Fruit fly (Drosophila melanogaster) whole organism, embryonic: ENCODE data around the gene CG31798.

Experiments
- CG12769 ChIP-seq: fragments of 200-800 bp; sonication (Bioruptor generic); optimal IDR thresholded peaks from 2 replicates; lab custom pipeline; 2019; ENCODE audit warnings: missing biosample characterization, mild to moderate bottlenecking, missing genetic modification characterization, moderate library complexity
- CG14667 ChIP-seq: fragments of 200-800 bp; sonication (Bioruptor generic); IDR thresholded peaks from 2 replicates; pipeline ENCODE4 v1.3.6; 2022; ENCODE audit warnings: missing biosample characterization, missing genetic modification characterization
- CG14860 ChIP-seq: fragments of 200-800 bp; sonication (Bioruptor generic); IDR thresholded peaks from 3 replicates; pipeline ENCODE4 v1.3.6; 2022; ENCODE audit warnings: missing biosample characterization, missing genetic modification characterization; ENCODE audit not compliant: partially characterized antibody
- CG17912 ChIP-seq: fragments of 200-800 bp; sonication (Bioruptor generic); optimal IDR thresholded peaks from 2 replicates; lab custom pipeline; 2018; ENCODE audit warnings: missing biosample characterization, mild to moderate bottlenecking, missing genetic modification characterization
- CG18619 ChIP-seq: fragments of 200-800 bp; sonication (Bioruptor generic); optimal IDR thresholded peaks from 3 replicates; lab custom pipeline; 2017; ENCODE audit warnings: missing biosample characterization, mild to moderate bottlenecking, missing genetic modification characterization
- CG2678 ChIP-seq: fragments of 200-800 bp; sonication (Bioruptor generic); optimal IDR thresholded peaks from 3 replicates; lab custom pipeline; 2019; ENCODE audit warnings: missing biosample characterization, mild to moderate bottlenecking, missing genetic modification characterization, moderate library complexity
- CG34224 ChIP-seq: fragments of 200-800 bp; sonication (Bioruptor generic); IDR thresholded peaks from 3 replicates; pipeline ENCODE4 v1.3.6; 2022; ENCODE audit warnings: missing biosample characterization, missing genetic modification characterization; ENCODE audit not compliant: partially characterized antibody
- CG34376 ChIP-seq: fragments of 200-800 bp; sonication (Bioruptor generic); optimal IDR thresholded peaks from 2 replicates; lab custom pipeline; 2018; ENCODE audit warnings: missing biosample characterization, mild to moderate bottlenecking, missing genetic modification characterization
- CG7963 ChIP-seq: fragments of 200-800 bp; sonication (Bioruptor generic); IDR thresholded peaks from 3 replicates; pipeline ENCODE4 v1.3.6; 2022; ENCODE audit warnings: missing biosample characterization, missing genetic modification characterization; ENCODE audit not compliant: partially characterized antibody
- CG8944 ChIP-seq: fragments of 200-800 bp; sonication (Bioruptor generic); optimal IDR thresholded peaks from 3 replicates; lab custom pipeline; 2016; ENCODE audit warnings: missing biosample characterization, missing genetic modification characterization
- CG9437 ChIP-seq: fragments of 200-800 bp; sonication (Bioruptor generic); optimal IDR thresholded peaks from 2 replicates; lab custom pipeline; 2018; ENCODE audit warnings: missing biosample characterization, mild to moderate bottlenecking, missing genetic modification characterization
- Chrac-16 ChIP-seq: fragments of 200-800 bp; sonication (Bioruptor generic); optimal IDR thresholded peaks from 3 replicates; lab custom pipeline; 2016; ENCODE audit warnings: missing biosample characterization, missing genetic modification characterization
- Dek ChIP-seq: fragments of 200-800 bp; sonication (Bioruptor generic); optimal IDR thresholded peaks from 3 replicates; lab custom pipeline; 2019; ENCODE audit warnings: missing biosample characterization, mild to moderate bottlenecking, missing genetic modification characterization, moderate library complexity
- H15 ChIP-seq: fragments of 200-800 bp; sonication (Bioruptor generic); IDR thresholded peaks from 3 replicates; pipeline ENCODE4 v1.3.6; 2022; ENCODE audit warnings: missing biosample characterization, missing genetic modification characterization
- HLHmδ ChIP-seq: fragments of 200-800 bp; sonication (Bioruptor generic); optimal IDR thresholded peaks from 2 replicates; lab custom pipeline; 2018; ENCODE audit warnings: missing biosample characterization, mild to moderate bottlenecking, missing genetic modification characterization, moderate library complexity
- Hmx ChIP-seq: fragments of 200-800 bp; sonication (Bioruptor generic); optimal IDR thresholded peaks from 2 replicates; lab custom pipeline; 2016; ENCODE audit warnings: missing biosample characterization, missing genetic modification characterization
- Hr39 ChIP-seq: fragments of >200 bp; optimal IDR thresholded peaks from 2 replicates; lab custom pipeline; 2017
- Med ChIP-seq: fragments of 200-800 bp; sonication (Bioruptor generic); peaks from one replicate; lab custom pipeline; 2016; ENCODE audit warnings: missing biosample characterization, missing genetic modification characterization, mild to moderate bottlenecking, inconsistent platforms, moderate library complexity
- Scr ChIP-seq: fragments of 200-800 bp; sonication (Bioruptor generic); IDR thresholded peaks from 2 replicates; pipeline ENCODE4 v1.3.6; 2022; ENCODE audit warnings: missing biosample characterization, missing genetic modification characterization; ENCODE audit not compliant: partially characterized antibody
- Sox100B ChIP-seq: fragments of 200-800 bp; sonication (Bioruptor generic); optimal IDR thresholded peaks from 3 replicates; lab custom pipeline; 2018; ENCODE audit warnings: missing biosample characterization, mild to moderate bottlenecking, missing genetic modification characterization
- bcd ChIP-seq: fragments of 200-800 bp; sonication (Bioruptor generic); optimal IDR thresholded peaks from 2 replicates; lab custom pipeline; 2017; ENCODE audit warnings: missing biosample characterization, mild to moderate bottlenecking, missing genetic modification characterization
- bsh ChIP-seq, 2 experiments: fragments of 200-800 bp; sonication (Bioruptor generic); optimal IDR thresholded peaks; 2 replicates each; lab custom pipeline; 2017 to 2018; ENCODE audit warnings: mild to moderate bottlenecking in 2 of 2, missing biosample characterization in 2 of 2, missing genetic modification characterization in 2 of 2, moderate library complexity in 1 of 2
- chinmo ChIP-seq: fragments of 200-800 bp; sonication (Bioruptor generic); IDR thresholded peaks from 4 replicates; pipeline ENCODE4 v1.3.6; 2022; ENCODE audit warnings: missing biosample characterization, missing genetic modification characterization; ENCODE audit not compliant: partially characterized antibody
- chn ChIP-seq: fragments of 200-800 bp; sonication (Bioruptor generic); optimal IDR thresholded peaks from 2 replicates; lab custom pipeline; 2016; ENCODE audit warnings: missing biosample characterization, missing genetic modification characterization
- corto ChIP-seq: fragments of 200-800 bp; sonication (Bioruptor generic); optimal IDR thresholded peaks from 2 replicates; lab custom pipeline; 2016; ENCODE audit warnings: missing biosample characterization, mild to moderate bottlenecking, missing genetic modification characterization, moderate library complexity
- croc ChIP-seq: fragments of 200-800 bp; sonication (Bioruptor generic); conservative IDR thresholded peaks from 3 replicates; pipeline ENCODE4 v1.3.6; 2022; ENCODE audit warnings: missing biosample characterization, missing genetic modification characterization
- crol ChIP-seq: fragments of 200-800 bp; sonication (Bioruptor generic); IDR thresholded peaks from 2 replicates; pipeline ENCODE4 v1.3.6; 2022; ENCODE audit warnings: missing biosample characterization, missing genetic modification characterization
- disco-r ChIP-seq: fragments of 200-800 bp; sonication (Bioruptor generic); optimal IDR thresholded peaks from 2 replicates; lab custom pipeline; 2016; ENCODE audit warnings: missing biosample characterization, missing genetic modification characterization
- en ChIP-seq: fragments of 200-800 bp; sonication (Bioruptor generic); optimal IDR thresholded peaks from 2 replicates; lab custom pipeline; 2016; ENCODE audit warnings: missing biosample characterization, missing genetic modification characterization
- gce ChIP-seq: fragments of 200-800 bp; sonication (Bioruptor generic); IDR thresholded peaks from 3 replicates; pipeline ENCODE4 v1.3.6; 2022; ENCODE audit warnings: missing biosample characterization, missing genetic modification characterization
- gcm ChIP-seq: fragments of 200-800 bp; sonication (Bioruptor generic); optimal IDR thresholded peaks from 2 replicates; lab custom pipeline; 2019; ENCODE audit warnings: missing biosample characterization, mild to moderate bottlenecking, missing genetic modification characterization, moderate library complexity
- grau ChIP-seq: fragments of 200-800 bp; optimal IDR thresholded peaks from 3 replicates; lab custom pipeline; 2019; ENCODE audit warnings: missing biosample characterization, mild to moderate bottlenecking, missing genetic modification characterization, moderate library complexity
- grn ChIP-seq: fragments of 200-800 bp; sonication (Bioruptor generic); optimal IDR thresholded peaks from 3 replicates; lab custom pipeline; 2017; ENCODE audit warnings: missing biosample characterization, missing genetic modification characterization
- gsb-n ChIP-seq: fragments of 200-800 bp; sonication (Bioruptor generic); optimal IDR thresholded peaks from 3 replicates; lab custom pipeline; 2018; ENCODE audit warnings: missing biosample characterization, mild to moderate bottlenecking, missing genetic modification characterization
- gt ChIP-seq: fragments of 200-800 bp; sonication (Bioruptor generic); IDR thresholded peaks from 2 replicates; pipeline ENCODE4 v1.3.6; 2022; ENCODE audit warnings: missing biosample characterization, missing genetic modification characterization
- lab ChIP-seq: fragments of 200-800 bp; sonication (Bioruptor generic); optimal IDR thresholded peaks from 3 replicates; lab custom pipeline; 2017; ENCODE audit warnings: missing biosample characterization, missing genetic modification characterization, mild to moderate bottlenecking, moderate library complexity, missing genetic modification reagents
- lov ChIP-seq, 2 experiments: fragments of 200-800 bp in 1 of 2; fragments of >200 bp in 1 of 2; sonication (Bioruptor generic) in 1 of 2; IDR thresholded peaks in 1 of 2; optimal IDR thresholded peaks in 1 of 2; 2 replicates in 1 of 2; 3 replicates in 1 of 2; pipeline versions ENCODE4 v1.3.6 to Lab custom; 2017 to 2022; ENCODE audit warnings: missing biosample characterization in 1 of 2, missing genetic modification characterization in 1 of 2
- phol ChIP-seq: fragments of 200-800 bp; sonication (Bioruptor generic); optimal IDR thresholded peaks from 3 replicates; lab custom pipeline; 2018; ENCODE audit warnings: missing biosample characterization, mild to moderate bottlenecking, missing genetic modification characterization, moderate library complexity
- pnt ChIP-seq: fragments of 200-800 bp; sonication (Bioruptor generic); optimal IDR thresholded peaks from 3 replicates; lab custom pipeline; 2016; ENCODE audit warnings: missing biosample characterization, missing genetic modification characterization
- sd ChIP-seq: fragments of 200-800 bp; sonication (Bioruptor generic); optimal IDR thresholded peaks from 3 replicates; lab custom pipeline; 2018; ENCODE audit warnings: missing biosample characterization, mild to moderate bottlenecking, missing genetic modification characterization, moderate library complexity
- sens-2 ChIP-seq: fragments of 200-800 bp; sonication (Bioruptor generic); IDR thresholded peaks from 2 replicates; pipeline ENCODE4 v1.3.6; 2022; ENCODE audit warnings: missing biosample characterization, missing genetic modification characterization
- sr ChIP-seq: fragments of 200-800 bp; sonication (Bioruptor generic); IDR thresholded peaks from 3 replicates; pipeline ENCODE4 v1.3.6; 2022; ENCODE audit warnings: missing biosample characterization, missing genetic modification characterization
- ssp ChIP-seq: fragments of 200-800 bp; sonication (Bioruptor generic); IDR thresholded peaks from 2 replicates; pipeline ENCODE4 v1.3.6; 2022; ENCODE audit warnings: missing biosample characterization, missing genetic modification characterization
- toy ChIP-seq: fragments of 200-800 bp; sonication (Bioruptor generic); IDR thresholded peaks from 2 replicates; pipeline ENCODE4 v1.3.6; 2022; ENCODE audit warnings: missing biosample characterization, missing genetic modification characterization
- trh ChIP-seq: fragments of 200-800 bp; sonication (Bioruptor generic); optimal IDR thresholded peaks from 2 replicates; lab custom pipeline; 2016; ENCODE audit warnings: missing biosample characterization, missing genetic modification characterization
- usp ChIP-seq: fragments of >200 bp; optimal IDR thresholded peaks from 2 replicates; lab custom pipeline; 2017; ENCODE audit warnings: missing biosample characterization, missing genetic modification characterization
- z ChIP-seq: fragments of 200-800 bp; sonication (Bioruptor generic); IDR thresholded peaks from 3 replicates; pipeline ENCODE4 v1.3.6; 2022; ENCODE audit warnings: missing biosample characterization, missing genetic modification characterization
- zen ChIP-seq: fragments of 200-800 bp; sonication (Bioruptor generic); optimal IDR thresholded peaks from 3 replicates; lab custom pipeline; 2018; ENCODE audit warnings: missing biosample characterization, mild to moderate bottlenecking, missing genetic modification characterization, moderate library complexity

The CG31798 gene

dm6 chr2L:19421573-19421972, 27.6 kb downstream of the CG31798 start (continued):
- peak; percentile 16 for TF ChIP-seq lab (GFP tag; lab: Kevin White, UChicago)
- no peak for TF ChIP-seq CG34224 (GFP tag; lab: Robert Waterston, UW)
- no peak for TF ChIP-seq trh (GFP tag; lab: Kevin White, UChicago)
- peak; percentile 3 for TF ChIP-seq CG2678
- no peak for TF ChIP-seq en

dm6 chr2L:19422642-19423041, 28.7 kb downstream of the CG31798 start:
- no peak for TF ChIP-seq CG17912 (GFP tag; lab: Kevin White, UChicago)
- TF ChIP-seq sd (tag; lab: Kevin White, UChicago): peak; percentile 83
- TF ChIP-seq gsb-n (tag; lab: Kevin White, UChicago): no peak
- TF ChIP-seq corto: no peak
- 0 out of 3 replicates have a peak, but pooled peaks have one; percentile 11 for TF ChIP-seq CG7963 (GFP tag; lab: Robert Waterston, UW)
- no peak for TF ChIP-seq croc (GFP tag; lab: Robert Waterston, UW)
- TF ChIP-seq CG9437 (GFP tag; lab: Kevin White, UChicago): no peak
- TF ChIP-seq H15: no peak
- TF ChIP-seq bsh (GFP tag; optimal IDR thresholded peaks at IDR 0.05; lab: Kevin White, UChicago): no peak
- no peak for TF ChIP-seq usp (GFP tag; lab: Kevin White, UChicago)
- no peak for TF ChIP-seq z (GFP tag; lab: Robert Waterston, UW)
- no peak for TF ChIP-seq bcd (GFP tag; lab: Kevin White, UChicago)
- no peak for TF ChIP-seq grn (GFP tag; lab: Kevin White, UChicago)
- no peak for TF ChIP-seq ssp (GFP tag; lab: Robert Waterston, UW)
- no peak for TF ChIP-seq CG14667 (GFP tag; lab: Robert Waterston, UW)
- no peak for TF ChIP-seq Dek
- no peak for TF ChIP-seq CG8944 (GFP tag; lab: Kevin White, UChicago)
- no peak for TF ChIP-seq gt (GFP tag; lab: Robert Waterston, UW)
- TF ChIP-seq CG34376 (GFP tag; lab: Kevin White, UChicago): no peak
- TF ChIP-seq Scr (GFP tag; lab: Robert Waterston, UW): no peak
- no peak for TF ChIP-seq Sox100B (GFP tag; lab: Kevin White, UChicago)
- TF ChIP-seq sr (GFP tag; lab: Robert Waterston, UW): peak; percentile 70; the same call in 1 of the 3 replicates
- no peak for TF ChIP-seq disco-r (GFP tag; lab: Kevin White, UChicago)
- TF ChIP-seq toy (GFP tag; lab: Robert Waterston, UW): no peak
- no peak for TF ChIP-seq gcm (GFP tag; lab: Kevin White, UChicago)
- TF ChIP-seq grau (tag; lab: Kevin White, UChicago): no peak
- TF ChIP-seq Chrac-16 (GFP tag; lab: Kevin White, UChicago): no peak
- 0 out of 3 replicates have a peak, but pooled peaks have one; percentile 36 for TF ChIP-seq gce (GFP tag; lab: Robert Waterston, UW)
- no peak for TF ChIP-seq phol
- peak; percentile 74 for TF ChIP-seq CG12769
- 0 out of 4 replicates have a peak, but pooled peaks have one; percentile 46 for TF ChIP-seq chinmo (GFP tag; lab: Robert Waterston, UW)
- TF ChIP-seq pnt (GFP tag; lab: Kevin White, UChicago): no peak
- no peak for TF ChIP-seq Med (GFP tag; lab: Kevin White, UChicago)
- no peak for TF ChIP-seq chn
- TF ChIP-seq zen (tag; lab: Kevin White, UChicago): no peak
- no peak for TF ChIP-seq Hmx (GFP tag; lab: Kevin White, UChicago)
- no peak for TF ChIP-seq CG14860
- no peak for TF ChIP-seq CG18619
- TF ChIP-seq lov (optimal IDR thresholded peaks at IDR 0.05; lab: Kevin White, UChicago): no peak
- TF ChIP-seq lov (GFP tag; IDR thresholded peaks at IDR 0.05; lab: Robert Waterston, UW): no peak
- TF ChIP-seq crol: peak; percentile 63; the same call in 1 of the 2 replicates
- TF ChIP-seq HLHmδ (GFP tag; lab: Kevin White, UChicago): no peak
- no peak for TF ChIP-seq sens-2 (GFP tag; lab: Robert Waterston, UW)
- TF ChIP-seq Hr39: no peak
